Worm (Caenorhabditis elegans): ENCODE data around the gene srsx-10.

ce11 chrV:5018067-5018466 lies 43.5 kb upstream of the srsx-10 start:
- TF ChIP-seq unc-62 (GFP tag; optimal IDR thresholded peaks at IDR 0.05) = no peak
- TF ChIP-seq ceh-28 (tag; optimal IDR thresholded peaks at IDR 0.05) = no peak
- no peak for TF ChIP-seq aly-2 (tag; optimal IDR thresholded peaks at IDR 0.05)
- TF ChIP-seq tbx-2 (tag; optimal IDR thresholded peaks at IDR 0.05) = no peak
- no peak for TF ChIP-seq ama-1 (optimal IDR thresholded peaks at IDR 0.05)
- no peak for TF ChIP-seq ceh-9 (tag; optimal IDR thresholded peaks at IDR 0.05)
- TF ChIP-seq sea-2 (GFP tag; optimal IDR thresholded peaks at IDR 0.05) = no peak
- TF ChIP-seq pha-4 (tag; optimal IDR thresholded peaks at IDR 0.05) = no peak
- TF ChIP-seq nhr-67 (tag; optimal IDR thresholded peaks at IDR 0.05) = no peak
